Worm (Caenorhabditis elegans) whole organism, young adult: ENCODE results near the gene marg-1.

Experiments
- B0261.1 ChIP-seq: sonication (generic microtip); optimal IDR thresholded peaks from 2 replicates; lab custom pipeline; 2016; ENCODE audit warnings: mild to moderate bottlenecking, missing genetic modification characterization, moderate library complexity, missing compliant biosample characterization
- F55B11.4 ChIP-seq: sonication (generic microtip); optimal IDR thresholded peaks from 2 replicates; lab custom pipeline; 2016; ENCODE audit warnings: missing compliant biosample characterization, missing genetic modification characterization, borderline replicate concordance; ENCODE audit not compliant: insufficient read depth
- Y53F4B.3 ChIP-seq: fragments of 200-800 bp; sonication (Bioruptor generic); IDR thresholded peaks from 2 replicates; pipeline ENCODE4 v1.3.6; 2022; ENCODE audit warnings: missing genetic modification reagents, missing genetic modification characterization, missing compliant biosample characterization
- nfya-1 ChIP-seq: sonication (generic microtip); optimal IDR thresholded peaks from 2 replicates; lab custom pipeline; 2017; ENCODE audit warnings: antibody characterized with exemption, missing compliant biosample characterization, missing genetic modification characterization, borderline replicate concordance; ENCODE audit not compliant: insufficient read depth
- nfyb-1 ChIP-seq: fragments of 200-800 bp; sonication (Bioruptor generic); IDR thresholded peaks from 2 replicates; pipeline ENCODE4 v1.3.6; 2022; ENCODE audit warnings: missing genetic modification reagents, missing genetic modification characterization, missing compliant biosample characterization
- snpc-4 ChIP-seq, 5 experiments: fragments of 150-350 bp in 1 of 5; sonication (generic microtip) in 4 of 5; optimal IDR thresholded peaks; 2 replicates each; lab custom pipeline; 2014 to 2018; ENCODE audit warnings: missing genetic modification characterization in 5 of 5, missing biosample characterization in 3 of 5, antibody characterized with exemption in 2 of 5, mild to moderate bottlenecking in 2 of 5, missing compliant biosample characterization in 2 of 5, missing genotype in 2 of 5, moderate library complexity in 2 of 5, missing genetic modification reagents in 1 of 5
- unc-130 ChIP-seq: sonication (generic microtip); optimal IDR thresholded peaks from 2 replicates; lab custom pipeline; 2016; ENCODE audit warnings: missing genetic modification reagents, missing genetic modification characterization, missing compliant biosample characterization

DNA sequence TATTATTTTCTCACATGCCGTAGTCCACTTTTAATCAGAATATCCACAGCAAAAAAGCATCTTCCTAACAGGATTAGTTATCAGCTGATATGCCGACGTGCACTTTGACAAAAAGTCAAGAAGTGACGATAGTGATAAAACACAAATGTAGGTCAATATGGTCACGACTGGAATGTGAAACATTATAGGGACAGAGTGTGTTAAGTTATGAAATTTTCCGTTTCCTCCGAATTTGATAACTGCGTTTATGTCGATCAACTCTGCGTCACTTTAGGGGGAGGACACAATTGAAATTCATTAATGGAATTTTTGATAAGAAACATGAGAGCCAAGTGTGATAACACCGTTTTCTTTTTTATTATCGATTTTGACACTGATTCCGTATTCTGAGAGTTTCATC is 52.0 kb downstream of the marg-1 start, which contains the start of gene aex-4:
- TF ChIP-seq Y53F4B.3 (GFP tag; lab: Robert Waterston, UW) (no peak), F55B11.4 (tag; lab: Kevin White, UChicago) (no peak), B0261.1 (tag; lab: Kevin White, UChicago) (no peak), snpc-4 (GFP tag; optimal IDR thresholded peaks at IDR 0.05; lab: Kevin White, UChicago) (no peak), snpc-4 (tag; optimal IDR thresholded peaks at IDR 0.05; lab: Kevin White, UChicago) (no peak), nfyb-1 (GFP tag; lab: Robert Waterston, UW) (no peak), nfya-1 (no peak), unc-130 (GFP tag; lab: Kevin White, UChicago) (no peak)
